Worm (Caenorhabditis elegans) whole organism, early embryonic: ENCODE data around the gene W09C2.10.

Experiments used
- B0310.2 ChIP-seq: sonication (generic microtip); optimal IDR thresholded peaks from 2 replicates; lab custom pipeline; 2016; ENCODE audit warnings: mild to moderate bottlenecking, missing genetic modification characterization, missing compliant biosample characterization
- F13C5.2 ChIP-seq: sonication (generic microtip); optimal IDR thresholded peaks from 2 replicates; lab custom pipeline; 2017; ENCODE audit warnings: mild to moderate bottlenecking, missing genetic modification characterization, inconsistent platforms, missing compliant biosample characterization
- aly-1 ChIP-seq: sonication (generic microtip); optimal IDR thresholded peaks from 2 replicates; lab custom pipeline; 2016; ENCODE audit warnings: missing genetic modification characterization, missing compliant biosample characterization
- ama-1 ChIP-seq: fragments of 150-350 bp; optimal IDR thresholded peaks from 2 replicates; lab custom pipeline; 2014
- ceh-13 ChIP-seq: fragments of 200-800 bp; sonication (Bioruptor generic); optimal IDR thresholded peaks from 2 replicates; lab custom pipeline; 2018; ENCODE audit warnings: mild to moderate bottlenecking, missing genetic modification characterization, missing compliant biosample characterization
- ceh-36 ChIP-seq: sonication (generic microtip); optimal IDR thresholded peaks from 2 replicates; lab custom pipeline; 2016; ENCODE audit warnings: missing genetic modification characterization, inconsistent platforms, missing compliant biosample characterization
- ets-7 ChIP-seq: sonication (generic microtip); optimal IDR thresholded peaks from 2 replicates; lab custom pipeline; 2016; ENCODE audit warnings: missing genotype, missing genetic modification characterization, missing compliant biosample characterization
- flt-1 ChIP-seq: fragments of 200-800 bp; sonication (Bioruptor generic); IDR thresholded peaks from 2 replicates; pipeline ENCODE4 v1.3.6; 2022; ENCODE audit warnings: missing genetic modification characterization, missing compliant biosample characterization
- hmbx-1 ChIP-seq: sonication (generic microtip); optimal IDR thresholded peaks from 2 replicates; lab custom pipeline; 2016; ENCODE audit warnings: mild to moderate bottlenecking, missing genetic modification characterization, missing compliant biosample characterization
- hmg-4 ChIP-seq: fragments of 200-800 bp; sonication (Bioruptor generic); optimal IDR thresholded peaks from 2 replicates; lab custom pipeline; 2018; ENCODE audit warnings: mild to moderate bottlenecking, missing genetic modification characterization, missing compliant biosample characterization
- hnd-1 ChIP-seq: sonication (generic microtip); optimal IDR thresholded peaks from 2 replicates; lab custom pipeline; 2016; ENCODE audit warnings: missing genetic modification characterization, missing compliant biosample characterization
- pes-1 ChIP-seq: fragments of 200-800 bp; sonication (Bioruptor generic); IDR thresholded peaks from 2 replicates; pipeline ENCODE4 v1.3.6; 2022; ENCODE audit warnings: missing genetic modification reagents, missing genetic modification characterization, missing compliant biosample characterization
- scrt-1 ChIP-seq: fragments of 200-800 bp; sonication (Bioruptor generic); IDR thresholded peaks from 2 replicates; pipeline ENCODE4 v1.3.6; 2022; ENCODE audit warnings: missing genetic modification characterization, missing compliant biosample characterization
- sea-1 ChIP-seq: fragments of 200-800 bp; sonication (Bioruptor generic); conservative IDR thresholded peaks from 2 replicates; pipeline ENCODE4 v1.3.6; 2022; ENCODE audit warnings: missing genetic modification characterization, missing compliant biosample characterization
- tbx-11 ChIP-seq: fragments of 200-800 bp; sonication (Bioruptor generic); IDR thresholded peaks from 2 replicates; pipeline ENCODE4 v1.3.6; 2022; ENCODE audit warnings: missing genetic modification characterization, missing compliant biosample characterization
- tbx-37 ChIP-seq: fragments of 200-800 bp; sonication (Bioruptor generic); conservative IDR thresholded peaks from 2 replicates; pipeline ENCODE4 v1.3.6; 2022; ENCODE audit warnings: missing genetic modification reagents, missing genetic modification characterization, missing compliant biosample characterization
- tra-4 ChIP-seq: sonication (generic microtip); optimal IDR thresholded peaks from 2 replicates; lab custom pipeline; 2017; ENCODE audit warnings: missing genetic modification characterization, missing compliant biosample characterization

Gene W09C2.10

DNA sequence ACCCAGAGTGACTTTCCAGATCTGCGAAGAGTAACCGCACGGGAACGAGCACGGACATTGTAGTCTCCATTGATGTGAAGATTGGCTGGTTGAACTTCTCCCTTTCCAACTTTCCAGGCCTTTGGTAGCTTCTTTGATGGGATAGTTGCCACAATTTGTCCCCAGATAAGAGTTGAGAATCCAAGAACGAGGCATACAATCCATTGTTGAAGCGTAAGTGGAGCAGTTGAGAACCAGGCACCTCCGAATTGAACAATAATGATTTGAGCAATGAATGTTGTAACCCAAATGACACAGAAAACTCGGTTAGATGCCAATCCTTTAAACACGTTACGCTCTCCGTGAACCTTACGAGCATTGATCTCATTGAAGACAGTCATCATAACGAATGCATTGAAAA lies 2.2 kb upstream of the W09C2.10 start:
- TF ChIP-seq ets-7 (no peak), ama-1 (lab: Kevin White, UChicago) (no peak), scrt-1 (no peak), sea-1 (GFP tag; lab: Robert Waterston, UW) (no peak), hnd-1 (tag; lab: Kevin White, UChicago) (no peak), ceh-13 (GFP tag; lab: Kevin White, UChicago) (no peak), ceh-36 (tag; lab: Kevin White, UChicago) (no peak), pes-1 (no peak), hmbx-1 (tag; lab: Kevin White, UChicago) (no peak), tbx-11 (GFP tag; lab: Robert Waterston, UW) (no peak), flt-1 (GFP tag; lab: Robert Waterston, UW) (no peak), B0310.2 (tag; lab: Kevin White, UChicago) (no peak), aly-1 (tag; lab: Kevin White, UChicago) (no peak), F13C5.2 (tag; lab: Kevin White, UChicago) (no peak), hmg-4 (GFP tag; lab: Kevin White, UChicago) (no peak)

DNA sequence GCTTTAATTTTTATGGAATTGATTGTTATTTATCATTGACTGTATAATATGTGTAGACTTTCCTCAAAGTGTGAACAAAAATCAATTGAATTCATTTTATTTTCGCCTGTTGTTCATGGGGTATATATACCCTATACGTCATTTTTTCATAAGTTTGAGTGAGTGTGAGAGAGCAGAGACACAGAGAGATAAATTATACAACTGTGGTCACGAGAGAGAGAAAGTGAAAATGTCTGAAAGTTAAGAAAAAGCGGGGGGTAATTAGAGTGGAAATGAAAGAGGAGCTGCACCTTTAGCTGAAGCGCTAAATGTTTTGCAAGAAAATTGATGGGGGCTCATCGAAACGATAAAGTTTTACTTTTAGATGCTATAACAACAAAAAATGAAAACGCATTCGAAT lies 952 bp upstream of the W09C2.10 start:
- no peak for TF ChIP-seq sea-1 (GFP tag; lab: Robert Waterston, UW)
- no peak for TF ChIP-seq F13C5.2 (tag; lab: Kevin White, UChicago)
- no peak for TF ChIP-seq ceh-36 (tag; lab: Kevin White, UChicago)
- TF ChIP-seq hnd-1 (tag; lab: Kevin White, UChicago) = no peak
- TF ChIP-seq ceh-13 (GFP tag; lab: Kevin White, UChicago) = no peak
- no peak for TF ChIP-seq tbx-37 (GFP tag; lab: Robert Waterston, UW)
- TF ChIP-seq scrt-1 = no peak
- TF ChIP-seq aly-1 (tag; lab: Kevin White, UChicago) = no peak
- TF ChIP-seq hmbx-1 (tag; lab: Kevin White, UChicago) = no peak
- TF ChIP-seq flt-1 (GFP tag; lab: Robert Waterston, UW) = no peak
- no peak for TF ChIP-seq ets-7
- TF ChIP-seq hmg-4 (GFP tag; lab: Kevin White, UChicago) = no peak
- no peak for TF ChIP-seq tbx-11 (GFP tag; lab: Robert Waterston, UW)
- no peak for TF ChIP-seq ama-1 (lab: Kevin White, UChicago)
- no peak for TF ChIP-seq tra-4
- no peak for TF ChIP-seq pes-1
- TF ChIP-seq B0310.2 (tag; lab: Kevin White, UChicago) = no peak

DNA sequence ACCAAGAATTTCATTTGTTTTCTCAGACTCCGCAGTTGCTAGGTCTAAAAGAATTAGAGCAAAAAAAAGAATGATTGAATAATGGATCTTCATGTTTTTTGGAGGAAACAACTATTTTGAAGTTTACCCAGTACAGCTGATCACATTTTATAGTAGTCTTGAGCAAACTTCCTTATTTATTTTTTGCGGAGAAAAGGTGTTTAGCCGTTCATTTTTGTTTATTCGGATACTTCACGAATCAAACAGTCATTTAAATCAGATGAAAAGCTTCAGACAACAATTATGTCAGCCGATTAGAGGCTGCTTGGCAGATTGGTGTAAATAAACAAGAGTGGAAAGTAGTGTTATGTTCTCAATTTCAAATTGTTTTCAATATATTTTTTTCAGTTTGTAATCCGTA lies 602 bp downstream of the W09C2.10 start, which contains the start of gene W09C2.8:
W09C2.8 (minus strand) TSS at position 101 of the 400 bp plus-strand sequence.
- TF ChIP-seq tbx-37 (GFP tag; lab: Robert Waterston, UW) (no peak), hmbx-1 (tag; lab: Kevin White, UChicago) (no peak), pes-1 (no peak), B0310.2 (tag; lab: Kevin White, UChicago) (no peak), ceh-13 (GFP tag; lab: Kevin White, UChicago) (no peak), tbx-11 (GFP tag; lab: Robert Waterston, UW) (no peak), scrt-1 (no peak), ama-1 (lab: Kevin White, UChicago) (no peak)

DNA sequence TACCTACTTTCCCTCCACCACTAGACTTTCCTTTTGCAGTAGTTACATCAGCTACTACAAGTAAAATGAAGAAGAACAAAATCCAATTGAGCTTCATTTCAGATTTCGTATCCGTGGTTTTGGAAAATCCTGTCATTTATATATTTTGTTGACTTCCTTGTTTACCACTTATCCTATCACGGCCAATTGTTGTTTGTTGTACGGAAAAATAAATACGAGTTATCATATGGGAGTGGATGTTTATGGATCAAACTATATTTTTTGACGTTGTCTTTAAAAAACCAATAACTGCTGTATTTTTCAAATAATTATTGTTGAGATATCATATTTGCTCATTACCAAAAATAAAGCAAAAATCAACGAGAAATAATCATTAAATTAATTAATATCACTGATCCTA lies 1.6 kb downstream of the W09C2.10 start, which contains the start of gene W09C2.9:
W09C2.9 (minus strand) TSS at position 101 of the 400 bp plus-strand sequence.
- TF ChIP-seq aly-1 (tag; lab: Kevin White, UChicago) (no peak), tbx-11 (GFP tag; lab: Robert Waterston, UW) (no peak), flt-1 (GFP tag; lab: Robert Waterston, UW) (no peak), ama-1 (lab: Kevin White, UChicago) (no peak), tbx-37 (GFP tag; lab: Robert Waterston, UW) (no peak), sea-1 (GFP tag; lab: Robert Waterston, UW) (no peak), hnd-1 (tag; lab: Kevin White, UChicago) (no peak), B0310.2 (tag; lab: Kevin White, UChicago) (no peak), F13C5.2 (tag; lab: Kevin White, UChicago) (no peak), ceh-13 (GFP tag; lab: Kevin White, UChicago) (no peak), ceh-36 (tag; lab: Kevin White, UChicago) (no peak), tra-4 (no peak), hmg-4 (GFP tag; lab: Kevin White, UChicago) (no peak), pes-1 (no peak), scrt-1 (no peak), hmbx-1 (tag; lab: Kevin White, UChicago) (no peak), ets-7 (no peak)

DNA sequence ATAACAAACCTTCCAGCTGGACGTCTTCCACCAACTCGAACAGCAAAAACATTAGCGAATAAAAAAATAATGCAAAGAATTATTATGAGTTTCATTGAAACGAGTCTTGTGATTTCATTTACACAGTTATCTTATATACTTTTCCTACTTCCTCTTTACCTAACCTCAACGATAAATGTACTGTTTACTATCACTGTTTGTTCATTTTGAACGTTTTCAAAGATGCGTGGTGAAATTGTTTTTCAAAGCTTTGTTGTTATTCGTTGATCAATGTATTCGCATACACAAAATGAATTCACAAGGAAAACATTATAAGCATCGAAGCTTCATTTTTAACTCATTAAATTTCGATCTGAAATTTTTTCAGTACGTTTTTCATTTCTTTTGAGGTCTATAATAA lies 2.6 kb downstream of the W09C2.10 start, which contains the start of gene W09C2.7:
W09C2.7 (minus strand) TSS at position 101 of the 400 bp plus-strand sequence.
- TF ChIP-seq tbx-11 (GFP tag; lab: Robert Waterston, UW) (no peak), hmbx-1 (tag; lab: Kevin White, UChicago) (no peak), B0310.2 (tag; lab: Kevin White, UChicago) (no peak), scrt-1 (no peak), ets-7 (no peak), hnd-1 (tag; lab: Kevin White, UChicago) (no peak)

DNA sequence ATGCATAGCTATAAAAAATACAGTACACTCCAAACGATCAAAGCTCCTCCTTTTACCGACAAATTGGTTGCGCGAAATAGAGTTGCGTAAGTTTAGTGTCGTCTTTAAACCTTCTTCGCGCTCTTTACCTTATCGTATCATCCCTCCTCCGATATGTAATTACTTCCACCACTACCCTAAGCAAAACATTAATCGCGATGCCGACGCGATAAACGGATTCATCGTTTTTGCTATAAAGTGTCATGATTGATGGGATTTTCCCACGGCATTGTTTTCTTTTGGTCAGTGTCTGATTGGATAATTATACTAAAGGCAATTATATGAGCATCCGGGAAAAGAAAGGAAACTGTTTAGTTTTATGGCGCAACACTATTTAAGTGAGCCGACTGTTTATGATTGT lies 6.0 kb downstream of the W09C2.10 start:
- TF ChIP-seq hnd-1 (tag; lab: Kevin White, UChicago) (no peak), F13C5.2 (tag; lab: Kevin White, UChicago) (no peak), tbx-11 (GFP tag; lab: Robert Waterston, UW) (no peak), flt-1 (GFP tag; lab: Robert Waterston, UW) (no peak), tra-4 (no peak), sea-1 (GFP tag; lab: Robert Waterston, UW) (no peak), pes-1 (no peak), scrt-1 (no peak), hmbx-1 (tag; lab: Kevin White, UChicago) (no peak), ceh-13 (GFP tag; lab: Kevin White, UChicago) (no peak), B0310.2 (tag; lab: Kevin White, UChicago) (no peak)

DNA sequence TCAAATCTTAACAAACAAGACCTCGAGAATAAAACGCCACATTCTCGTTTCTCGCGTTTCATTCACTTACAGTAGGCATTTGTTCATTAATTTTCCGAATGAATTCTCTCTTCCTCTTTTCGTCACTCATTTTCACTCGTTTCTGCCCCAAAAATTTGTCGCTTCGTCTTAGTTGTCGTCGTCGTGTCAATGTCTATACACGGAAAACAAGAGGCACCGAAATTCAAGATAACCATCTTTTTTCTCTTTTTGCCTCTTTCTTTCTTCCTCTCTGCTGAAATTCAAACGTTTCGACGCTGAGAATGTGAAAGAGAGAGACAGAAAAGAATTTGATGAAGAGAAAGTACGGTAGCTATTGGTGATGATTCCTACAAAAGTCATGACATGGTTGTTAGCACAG lies 6.9 kb downstream of the W09C2.10 start:
- TF ChIP-seq sea-1 (GFP tag; lab: Robert Waterston, UW) (no peak), ceh-13 (GFP tag; lab: Kevin White, UChicago) (no peak), tra-4 (no peak), scrt-1 (no peak), tbx-11 (GFP tag; lab: Robert Waterston, UW) (no peak), hmbx-1 (tag; lab: Kevin White, UChicago) (no peak), flt-1 (GFP tag; lab: Robert Waterston, UW) (no peak), hnd-1 (tag; lab: Kevin White, UChicago) (no peak), B0310.2 (tag; lab: Kevin White, UChicago) (no peak), aly-1 (tag; lab: Kevin White, UChicago) (no peak), ets-7 (no peak), pes-1 (no peak)
